Fruit fly (Drosophila melanogaster) whole organism, adult: ENCODE measurements around the gene MESR3.
A peak's percentile ranks its signal among the peaks of the same experiment; 100 is the strongest.

Source experiments
- CG11617 ChIP-seq: fragments of 200-800 bp; sonication (Bioruptor generic); optimal IDR thresholded peaks from 2 replicates; lab custom pipeline; 2017; ENCODE audit warnings: mild to moderate bottlenecking, missing biosample characterization, missing genetic modification reagents, missing genetic modification characterization
- CG12768 ChIP-seq: fragments of 200-800 bp; sonication (Bioruptor generic); optimal IDR thresholded peaks from 2 replicates; lab custom pipeline; 2017; ENCODE audit warnings: missing biosample characterization, missing genetic modification characterization, mild to moderate bottlenecking, moderate library complexity, missing genetic modification reagents
- CG14711 ChIP-seq: fragments of 200-800 bp; sonication (Bioruptor generic); optimal IDR thresholded peaks from 2 replicates; lab custom pipeline; 2018; ENCODE audit warnings: missing biosample characterization, mild to moderate bottlenecking, missing genetic modification characterization, moderate library complexity
- CG1620 ChIP-seq: fragments of 200-800 bp; sonication (Bioruptor generic); optimal IDR thresholded peaks from 2 replicates; lab custom pipeline; 2016; ENCODE audit warnings: missing biosample characterization, missing genetic modification characterization
- CG33017 ChIP-seq: fragments of 200-800 bp; sonication (Bioruptor generic); optimal IDR thresholded peaks from 2 replicates; lab custom pipeline; 2018; ENCODE audit warnings: missing biosample characterization, mild to moderate bottlenecking, missing genetic modification characterization, moderate library complexity
- Clk ChIP-seq: fragments of 200-800 bp; sonication (Bioruptor generic); optimal IDR thresholded peaks from 2 replicates; lab custom pipeline; 2017; ENCODE audit warnings: missing biosample characterization, missing genetic modification characterization
- Crg-1 ChIP-seq: fragments of 200-800 bp; sonication (Bioruptor generic); optimal IDR thresholded peaks from 2 replicates; lab custom pipeline; 2016; ENCODE audit warnings: missing biosample characterization, missing genetic modification characterization
- Hr96 ChIP-seq: fragments of 200-800 bp; sonication (Bioruptor generic); optimal IDR thresholded peaks from 2 replicates; lab custom pipeline; 2016; ENCODE audit warnings: missing biosample characterization, missing genetic modification characterization
- Mnt ChIP-seq: fragments of 200-800 bp; sonication (Bioruptor generic); optimal IDR thresholded peaks from 2 replicates; lab custom pipeline; 2016; ENCODE audit warnings: missing biosample characterization, mild to moderate bottlenecking, missing genetic modification characterization
- cnc ChIP-seq, 2 experiments: fragments of >200 bp; optimal IDR thresholded peaks; 2 replicates each; lab custom pipeline; 2017
- kay ChIP-seq: fragments of 200-800 bp; sonication (Bioruptor generic); peaks from one replicate; lab custom pipeline; 2016; ENCODE audit warnings: missing biosample characterization, missing genetic modification characterization, borderline replicate concordance
- ovo ChIP-seq: fragments of 200-800 bp; sonication (Bioruptor generic); optimal IDR thresholded peaks from 2 replicates; lab custom pipeline; 2016; ENCODE audit warnings: missing biosample characterization, missing genetic modification characterization
- toe ChIP-seq: fragments of 200-800 bp; sonication (Bioruptor generic); optimal IDR thresholded peaks from 2 replicates; lab custom pipeline; 2016; ENCODE audit warnings: missing biosample characterization, missing genetic modification characterization

- no peak for TF ChIP-seq CG14711
- peak; percentile 42 for TF ChIP-seq Mnt (GFP tag; lab: Kevin White, UChicago)
- TF ChIP-seq ovo (GFP tag; lab: Kevin White, UChicago), result no peak
- TF ChIP-seq kay (GFP tag; lab: Kevin White, UChicago), result peak; percentile 98
- no peak for TF ChIP-seq toe
- TF ChIP-seq CG12768 (GFP tag; lab: Kevin White, UChicago), result peak; percentile 54
- no peak for TF ChIP-seq cnc (optimal IDR thresholded peaks at IDR 0.05; lab: Kevin White, UChicago)
- TF ChIP-seq Hr96 (GFP tag; lab: Kevin White, UChicago), result peak; percentile 7
- no peak for TF ChIP-seq CG1620
- TF ChIP-seq CG33017 (tag; lab: Kevin White, UChicago), result peak; percentile 0
- TF ChIP-seq Crg-1 (GFP tag; lab: Kevin White, UChicago), result peak; percentile 22
- peak; percentile 38 for TF ChIP-seq CG11617 (GFP tag; lab: Kevin White, UChicago)
- peak; percentile 6 for TF ChIP-seq Clk (GFP tag; lab: Kevin White, UChicago)
These were observed 77.0 kb downstream of the MESR3 start for dm6 chr2L:18693877-18694723.
